Worm (Caenorhabditis elegans): ENCODE data around the gene cpt-5.

DNA sequence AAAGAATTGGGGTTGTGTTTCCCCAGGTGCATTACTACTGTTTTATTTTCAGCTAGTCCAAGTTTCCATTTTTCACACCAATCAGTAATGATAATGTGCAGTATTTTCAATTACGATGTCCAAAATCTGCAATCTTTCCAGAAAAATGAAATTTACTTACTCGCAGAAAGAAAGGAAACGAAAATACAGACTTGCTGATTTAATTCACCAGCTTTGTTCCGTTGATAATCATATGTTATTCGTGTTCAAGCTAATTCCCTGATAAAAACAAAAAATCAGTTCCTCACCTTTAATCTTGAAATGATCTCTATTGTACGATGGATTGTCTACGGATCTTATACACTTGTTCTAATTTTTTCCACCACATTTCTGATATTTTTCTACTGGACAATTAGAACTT is 50.9 kb downstream of the cpt-5 start, which contains the start of gene srxa-11:
- TF ChIP-seq W03F9.2 (tag; optimal IDR thresholded peaks at IDR 0.05) (no peak), dao-5 (tag; optimal IDR thresholded peaks at IDR 0.05) (no peak)

All from whole organism, L4/young adult.